ENCODE assay signal across 2 fruit fly cellular contexts in the genomic region with DNA sequence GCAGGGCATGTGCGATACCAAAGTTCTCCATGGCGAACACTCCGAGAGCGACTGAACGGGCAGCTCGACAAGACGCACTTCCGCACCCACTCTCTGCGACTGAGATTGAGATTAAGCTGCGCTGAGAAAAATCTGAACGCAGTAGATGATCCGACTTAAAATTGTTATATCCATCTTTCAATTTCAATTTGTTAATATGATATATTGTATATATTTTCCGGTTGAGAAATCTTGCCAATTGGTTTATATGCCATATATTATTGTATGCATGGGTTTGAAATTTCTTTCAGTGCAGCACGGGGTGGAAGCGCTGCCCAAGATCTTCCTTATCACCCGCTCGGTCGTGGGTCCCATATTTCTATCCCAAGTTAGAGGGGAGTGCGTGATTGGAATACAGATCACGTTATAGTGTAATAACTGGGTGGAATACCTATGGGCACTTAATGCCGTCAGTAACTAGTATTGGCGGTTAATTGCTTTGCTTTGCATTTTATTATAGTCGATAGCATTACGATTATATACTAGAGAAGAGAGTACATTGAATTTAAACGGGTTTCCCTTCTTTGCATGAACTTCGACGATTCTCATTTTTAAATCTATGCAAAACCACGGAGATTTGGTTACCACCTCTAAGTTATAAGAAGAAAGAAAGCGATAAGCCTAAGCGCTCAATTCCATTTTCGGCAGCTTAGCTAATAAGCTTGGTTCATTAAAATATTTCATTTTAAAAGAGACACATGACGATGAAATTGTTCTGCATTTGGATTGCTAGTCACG.
TF ChIP-seq lines count a peak whose summit lies in the region.

A gene (minus strand): TSS at position 57 of the 777 bp plus-strand sequence.
A gene (plus strand): TSS at position 727 of the 777 bp plus-strand sequence.

TF ChIP-seq in whole organism, embryonic, 481 proteins besides CTCF, POLR2A, EP300 and RAD21 (continued from another document and continues in another):
- no peak for TF ChIP-seq zen2 (GFP tag; IDR thresholded peaks at IDR 0.05; lab: Robert Waterston, UW; ENCODE audit: partially characterized antibody)
- peak; percentile 37 for TF ChIP-seq CG8281 (tag; optimal IDR thresholded peaks at IDR 0.05; lab: Kevin White, UChicago)
- peak; percentile 79 for TF ChIP-seq Sox102F (GFP tag; optimal IDR thresholded peaks at IDR 0.05; lab: Kevin White, UChicago)
- TF ChIP-seq bcd (GFP tag; optimal IDR thresholded peaks at IDR 0.05; lab: Kevin White, UChicago): peak; percentile 83
- TF ChIP-seq CG4424 (GFP tag; optimal IDR thresholded peaks at IDR 0.05; lab: Kevin White, UChicago): peak; percentile 77
- peak; percentile 64 for TF ChIP-seq Hand (GFP tag; optimal IDR thresholded peaks at IDR 0.05; lab: Kevin White, UChicago)
- TF ChIP-seq slbo (GFP tag; IDR thresholded peaks at IDR 0.05; lab: Robert Waterston, UW): peak; percentile 84
- no peak for TF ChIP-seq Kr (GFP tag; optimal IDR thresholded peaks at IDR 0.05; lab: Kevin White, UChicago)
- peak; percentile 67 for TF ChIP-seq tup (GFP tag; optimal IDR thresholded peaks at IDR 0.05; lab: Kevin White, UChicago)
- peak; percentile 83 for TF ChIP-seq tgo (GFP tag; IDR thresholded peaks at IDR 0.05; lab: Robert Waterston, UW)
- TF ChIP-seq CkIIα-i1 (GFP tag; IDR thresholded peaks at IDR 0.05; lab: Robert Waterston, UW): peak; percentile 31; the same call in 1 of the 2 replicates
- no peak for TF ChIP-seq Dp (GFP tag; optimal IDR thresholded peaks at IDR 0.05; lab: Kevin White, UChicago)
- peak; percentile 25 for TF ChIP-seq kay (GFP tag; optimal IDR thresholded peaks at IDR 0.05; lab: Kevin White, UChicago)
- peak; percentile 59 for TF ChIP-seq CG6254 (GFP tag; optimal IDR thresholded peaks at IDR 0.05; lab: Kevin White, UChicago)
- TF ChIP-seq exex (tag; optimal IDR thresholded peaks at IDR 0.05; lab: Kevin White, UChicago): peak; percentile 21
- no peak for TF ChIP-seq prd (optimal IDR thresholded peaks at IDR 0.05; lab: Kevin White, UChicago)
- TF ChIP-seq prd (GFP tag; IDR thresholded peaks at IDR 0.05; lab: Robert Waterston, UW): peak; percentile 88
- TF ChIP-seq bowl (GFP tag; IDR thresholded peaks at IDR 0.05; lab: Robert Waterston, UW): 0 out of 2 replicates have a peak, but pooled peaks have one; percentile 40
- no peak for TF ChIP-seq aop (GFP tag; IDR thresholded peaks at IDR 0.05; lab: Robert Waterston, UW)
- peak; percentile 65 for TF ChIP-seq CG34376 (GFP tag; optimal IDR thresholded peaks at IDR 0.05; lab: Kevin White, UChicago)
- TF ChIP-seq chif (GFP tag; optimal IDR thresholded peaks at IDR 0.05; lab: Kevin White, UChicago): peak; percentile 55 to 61
- TF ChIP-seq D19B (GFP tag; optimal IDR thresholded peaks at IDR 0.05; lab: Kevin White, UChicago): peak; percentile 33
- peak; percentile 42; the same call in 1 of the 2 replicates for TF ChIP-seq dan (GFP tag; IDR thresholded peaks at IDR 0.05; lab: Robert Waterston, UW)
- peak; percentile 79 for TF ChIP-seq CG4730 (GFP tag; IDR thresholded peaks at IDR 0.05; lab: Robert Waterston, UW)
- no peak for TF ChIP-seq br (optimal IDR thresholded peaks at IDR 0.05; lab: Kevin White, UChicago)
- TF ChIP-seq psq (GFP tag; optimal IDR thresholded peaks at IDR 0.05; lab: Kevin White, UChicago): no peak
- TF ChIP-seq CG3838 (GFP tag; optimal IDR thresholded peaks at IDR 0.05; lab: Kevin White, UChicago): peak; percentile 19
- peak; percentile 11 for TF ChIP-seq crc (GFP tag; optimal IDR thresholded peaks at IDR 0.05; lab: Kevin White, UChicago)
- peak; percentile 44 for TF ChIP-seq crol (GFP tag; IDR thresholded peaks at IDR 0.05; lab: Robert Waterston, UW)
- peak; percentile 82 for TF ChIP-seq Optix (GFP tag; IDR thresholded peaks at IDR 0.05; lab: Robert Waterston, UW)
- TF ChIP-seq CG1233 (GFP tag; optimal IDR thresholded peaks at IDR 0.05; lab: Kevin White, UChicago): peak; percentile 76
- TF ChIP-seq Opbp (GFP tag; IDR thresholded peaks at IDR 0.05; lab: Robert Waterston, UW; ENCODE audit: partially characterized antibody): no peak
- no peak for TF ChIP-seq shn (GFP tag; optimal IDR thresholded peaks at IDR 0.05; lab: Kevin White, UChicago)
- no peak for TF ChIP-seq CG8089 (GFP tag; optimal IDR thresholded peaks at IDR 0.05; lab: Kevin White, UChicago)
- peak; percentile 87 for TF ChIP-seq Fer1 (GFP tag; optimal IDR thresholded peaks at IDR 0.05; lab: Kevin White, UChicago)
- no peak for TF ChIP-seq CG9797 (GFP tag; optimal IDR thresholded peaks at IDR 0.05; lab: Kevin White, UChicago)
- TF ChIP-seq CG10366 (GFP tag; IDR thresholded peaks at IDR 0.05; lab: Robert Waterston, UW): peak; percentile 74
- TF ChIP-seq Ravus (GFP tag; IDR thresholded peaks at IDR 0.05; lab: Robert Waterston, UW): peak; percentile 34; the same call in 1 of the 2 replicates
- peak; percentile 44 for TF ChIP-seq chn (GFP tag; optimal IDR thresholded peaks at IDR 0.05; lab: Kevin White, UChicago)
- TF ChIP-seq row (GFP tag; IDR thresholded peaks at IDR 0.05; lab: Robert Waterston, UW): peak; percentile 88
- TF ChIP-seq CG30403 (GFP tag; optimal IDR thresholded peaks at IDR 0.05; lab: Kevin White, UChicago): peak; percentile 81
- peak; percentile 86 for TF ChIP-seq CG17359 (tag; optimal IDR thresholded peaks at IDR 0.05; lab: Kevin White, UChicago)
- peak in 1 of 2 experiments; percentile 84 for TF ChIP-seq Eip74EF (GFP tag; optimal IDR thresholded peaks at IDR 0.05; lab: Kevin White, UChicago)
- no peak for TF ChIP-seq CG4617 (GFP tag; optimal IDR thresholded peaks at IDR 0.05; lab: Kevin White, UChicago; ENCODE audit: borderline replicate concordance)
- TF ChIP-seq Oaz (GFP tag; IDR thresholded peaks at IDR 0.05; lab: Robert Waterston, UW): peak; percentile 36; the same call in 1 of the 2 replicates
- TF ChIP-seq hb (GFP tag; IDR thresholded peaks at IDR 0.05; lab: Robert Waterston, UW; ENCODE audit: partially characterized antibody): no peak
- TF ChIP-seq CG10462 (GFP tag; optimal IDR thresholded peaks at IDR 0.05; lab: Kevin White, UChicago): peak; percentile 55
- peak; percentile 47 for TF ChIP-seq CG15011 (GFP tag; optimal IDR thresholded peaks at IDR 0.05; lab: Kevin White, UChicago)
- TF ChIP-seq NFAT (GFP tag; IDR thresholded peaks at IDR 0.05; lab: Robert Waterston, UW): peak; percentile 46; the same call in 1 of the 2 replicates
- TF ChIP-seq Taf1 (GFP tag; IDR thresholded peaks at IDR 0.05; lab: Robert Waterston, UW): 0 out of 2 replicates have a peak, but pooled peaks have one; percentile 25
- TF ChIP-seq Hr3 (GFP tag; optimal IDR thresholded peaks at IDR 0.05; lab: Kevin White, UChicago): peak; percentile 55
- peak; percentile 74 for TF ChIP-seq CG13296 (GFP tag; optimal IDR thresholded peaks at IDR 0.05; lab: Kevin White, UChicago)
- TF ChIP-seq eve (GFP tag; optimal IDR thresholded peaks at IDR 0.05; lab: Kevin White, UChicago): no peak
- TF ChIP-seq Dref (GFP tag; IDR thresholded peaks at IDR 0.05; lab: Robert Waterston, UW): no peak
- TF ChIP-seq PHDP (tag; optimal IDR thresholded peaks at IDR 0.05; lab: Kevin White, UChicago): no peak
- peak; percentile 38 for TF ChIP-seq gcm2 (GFP tag; optimal IDR thresholded peaks at IDR 0.05; lab: Kevin White, UChicago)
- TF ChIP-seq CG31441 (GFP tag; IDR thresholded peaks at IDR 0.05; lab: Robert Waterston, UW): peak; percentile 82
- no peak for TF ChIP-seq gro (GFP tag; optimal IDR thresholded peaks at IDR 0.05; lab: Kevin White, UChicago)
- TF ChIP-seq trh (GFP tag; optimal IDR thresholded peaks at IDR 0.05; lab: Kevin White, UChicago): peak; percentile 22

TF ChIP-seq in whole organism, prepupa, 60 proteins besides CTCF, POLR2A, EP300 and RAD21 (continued from another document):
- TF ChIP-seq dac (GFP tag; optimal IDR thresholded peaks at IDR 0.05; lab: Kevin White, UChicago) (peak; percentile 65), salr (GFP tag; optimal IDR thresholded peaks at IDR 0.05; lab: Kevin White, UChicago) (peak; percentile 77 to 84), CG8319 (GFP tag; optimal IDR thresholded peaks at IDR 0.05; lab: Kevin White, UChicago) (peak; percentile 76), Ets21C (GFP tag; optimal IDR thresholded peaks at IDR 0.05; lab: Kevin White, UChicago) (peak; percentile 67), vri (GFP tag; optimal IDR thresholded peaks at IDR 0.05; lab: Kevin White, UChicago) (peak; percentile 77), fd59A (GFP tag; optimal IDR thresholded peaks at IDR 0.05; lab: Kevin White, UChicago) (peak; percentile 78), lz (GFP tag; optimal IDR thresholded peaks at IDR 0.05; lab: Kevin White, UChicago) (peak; percentile 86), CG16779 (tag; optimal IDR thresholded peaks at IDR 0.05; lab: Kevin White, UChicago) (peak; percentile 86), Hr38 (GFP tag; optimal IDR thresholded peaks at IDR 0.05; lab: Kevin White, UChicago) (no peak), ss (GFP tag; optimal IDR thresholded peaks at IDR 0.05; lab: Kevin White, UChicago) (peak; percentile 74 to 85), CG31627 (GFP tag; optimal IDR thresholded peaks at IDR 0.05; lab: Kevin White, UChicago) (peak; percentile 84), Ets96B (tag; optimal IDR thresholded peaks at IDR 0.05; lab: Kevin White, UChicago) (peak; percentile 89), esn (GFP tag; optimal IDR thresholded peaks at IDR 0.05; lab: Kevin White, UChicago) (peak; percentile 91)
